Worm (Caenorhabditis elegans): Measurements from ENCODE around the gene T26A5.6.

The T26A5.6 gene

ce11 chrIII:6420995-6421404 lies 29.5 kb downstream of the T26A5.6 start (continued):
- TF ChIP-seq atf-7 (tag; optimal IDR thresholded peaks at IDR 0.05), result peak; percentile 85
- TF ChIP-seq rec-8 (tag; optimal IDR thresholded peaks at IDR 0.05), result no peak
- TF ChIP-seq attf-5 (GFP tag; optimal IDR thresholded peaks at IDR 0.05), result peak; percentile 64
- peak; percentile 60 for TF ChIP-seq madf-10 (tag; optimal IDR thresholded peaks at IDR 0.05)
- no peak for TF ChIP-seq lsl-1 (GFP tag; optimal IDR thresholded peaks at IDR 0.05)
- TF ChIP-seq nhr-90 (tag; optimal IDR thresholded peaks at IDR 0.05), result no peak
- peak; percentile 91 for TF ChIP-seq egl-44 (GFP tag; IDR thresholded peaks at IDR 0.05)
- TF ChIP-seq ama-1 (optimal IDR thresholded peaks at IDR 0.05), result no peak
- TF ChIP-seq ama-1 (GFP tag; optimal IDR thresholded peaks at IDR 0.05), result no peak
- peak; percentile 90 for TF ChIP-seq lin-40 (tag; optimal IDR thresholded peaks at IDR 0.05)
- TF ChIP-seq nfyb-1 (GFP tag; IDR thresholded peaks at IDR 0.05), result peak; percentile 90

DNA sequence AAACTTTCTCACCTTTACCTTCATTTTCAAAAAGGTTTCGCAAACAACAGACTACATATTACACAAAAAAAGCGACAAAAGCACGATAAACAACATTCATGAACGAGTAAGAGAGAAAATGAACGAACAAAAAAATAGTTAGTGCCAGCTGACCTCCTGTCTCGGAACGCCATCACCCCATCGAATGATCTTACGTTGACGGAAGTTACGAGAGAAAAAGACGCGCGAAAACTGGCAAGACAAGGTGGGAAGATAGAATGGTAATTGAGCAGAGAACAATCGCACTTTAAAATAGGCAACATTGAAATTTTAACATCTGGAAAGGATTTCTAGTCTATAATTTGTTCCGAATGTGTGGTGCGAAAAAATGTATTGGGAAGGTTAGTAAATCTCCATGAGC lies 30.3 kb downstream of the T26A5.6 start:
- TF ChIP-seq somi-1 (GFP tag; optimal IDR thresholded peaks at IDR 0.05) (peak; percentile 18), ztf-25 (GFP tag; IDR thresholded peaks at IDR 0.05) (no peak), ama-1 (optimal IDR thresholded peaks at IDR 0.05) (peak; percentile 2), ama-1 (GFP tag; optimal IDR thresholded peaks at IDR 0.05) (no peak), lin-26 (GFP tag; IDR thresholded peaks at IDR 0.05) (0 out of 2 replicates have a peak, but pooled peaks have one; percentile 25), ztf-22 (GFP tag; optimal IDR thresholded peaks at IDR 0.05) (no peak), C17E4.6 (GFP tag; IDR thresholded peaks at IDR 0.05) (no peak)

DNA sequence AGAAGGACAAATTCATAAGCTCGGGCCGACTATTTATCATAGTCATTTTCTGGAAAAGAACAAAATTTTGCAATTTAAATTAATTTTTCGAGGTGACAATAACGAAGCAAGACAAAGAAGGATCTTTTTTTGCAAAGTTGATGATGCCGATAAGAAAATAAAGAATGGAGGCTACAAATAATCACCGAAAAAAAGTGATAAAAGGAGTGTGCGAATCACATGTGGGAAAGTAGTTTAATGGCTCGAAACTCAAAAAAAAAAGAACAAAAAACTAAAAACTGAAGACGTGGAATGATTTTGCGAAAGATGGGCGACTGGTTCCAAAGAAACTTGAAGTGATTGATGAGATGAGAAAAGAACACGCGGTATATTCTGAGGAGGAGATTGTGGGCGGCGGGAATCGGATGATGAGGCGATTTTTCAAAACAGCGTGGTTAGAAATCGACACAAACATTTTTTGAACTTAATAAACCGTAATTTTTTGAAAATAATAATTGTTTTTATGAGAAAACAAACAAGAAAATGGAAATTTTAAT lies 31.0 kb downstream of the T26A5.6 start, which contains the start of gene atgl-1:
Gene atgl-1, minus strand, starts transcription at position 51 of the 536 bp plus-strand sequence.
- TF ChIP-seq lin-26 (GFP tag; IDR thresholded peaks at IDR 0.05) (0 out of 2 replicates have a peak, but pooled peaks have one; percentile 23), madf-6 (GFP tag; IDR thresholded peaks at IDR 0.05) (no peak), ccch-3 (GFP tag; optimal IDR thresholded peaks at IDR 0.05) (no peak), nhr-80 (tag; optimal IDR thresholded peaks at IDR 0.05) (peak; percentile 12)

- TF ChIP-seq snpc-3.4 (tag; optimal IDR thresholded peaks at IDR 0.05), result no peak
- TF ChIP-seq ztf-26 (tag; optimal IDR thresholded peaks at IDR 0.05), result peak; percentile 41
- TF ChIP-seq hlh-12 (tag; optimal IDR thresholded peaks at IDR 0.05), result no peak
- TF ChIP-seq F57A8.1 (GFP tag; optimal IDR thresholded peaks at IDR 0.05), result no peak
- TF ChIP-seq F23B12.7 (tag; optimal IDR thresholded peaks at IDR 0.05; ENCODE audit: insufficient read depth), result no peak
- no peak for TF ChIP-seq F52B5.7 (tag; optimal IDR thresholded peaks at IDR 0.05)
- TF ChIP-seq madf-8 (GFP tag; conservative IDR thresholded peaks at IDR 0.05), result no peak
- no peak for TF ChIP-seq ztf-22 (GFP tag; optimal IDR thresholded peaks at IDR 0.05)
- no peak for TF ChIP-seq repo-1 (tag; optimal IDR thresholded peaks at IDR 0.05)
- no peak for TF ChIP-seq Y95B8A.8 (GFP tag; IDR thresholded peaks at IDR 0.05)
- no peak for TF ChIP-seq die-1 (tag; optimal IDR thresholded peaks at IDR 0.05)
- TF ChIP-seq madf-3 (GFP tag; IDR thresholded peaks at IDR 0.05), result 0 out of 2 replicates have a peak, but pooled peaks have one; percentile 18
- TF ChIP-seq hlh-26 (GFP tag; conservative IDR thresholded peaks at IDR 0.05), result no peak
- 0 out of 2 replicates have a peak, but pooled peaks have one; percentile 6 for TF ChIP-seq nfyb-1 (GFP tag; IDR thresholded peaks at IDR 0.05)
- TF ChIP-seq C17E4.6 (GFP tag; IDR thresholded peaks at IDR 0.05), result no peak
- TF ChIP-seq Y67H2A.10 (GFP tag; conservative IDR thresholded peaks at IDR 0.05), result no peak
- no peak for TF ChIP-seq ama-1 (optimal IDR thresholded peaks at IDR 0.05)
- TF ChIP-seq ama-1 (GFP tag; optimal IDR thresholded peaks at IDR 0.05), result no peak
- no peak for TF ChIP-seq nfya-1 (tag; optimal IDR thresholded peaks at IDR 0.05; ENCODE audit: borderline replicate concordance, insufficient read depth)
- TF ChIP-seq T26A5.8 (tag; optimal IDR thresholded peaks at IDR 0.05), result no peak
- TF ChIP-seq mcd-1 (GFP tag; IDR thresholded peaks at IDR 0.05), result no peak
- no peak for TF ChIP-seq let-526 (GFP tag; IDR thresholded peaks at IDR 0.05)
- TF ChIP-seq hsf-1 (GFP tag; IDR thresholded peaks at IDR 0.05), result 0 out of 2 replicates have a peak, but pooled peaks have one; percentile 35
- no peak for TF ChIP-seq mxl-1 (tag; optimal IDR thresholded peaks at IDR 0.05)
- TF ChIP-seq lsy-27 (tag; optimal IDR thresholded peaks at IDR 0.05; ENCODE audit: borderline replicate concordance, insufficient read depth), result no peak
- no peak for TF ChIP-seq rpc-1 (optimal IDR thresholded peaks at IDR 0.05)
- no peak for TF ChIP-seq rpc-1 (tag; optimal IDR thresholded peaks at IDR 0.05)
- TF ChIP-seq nhr-27 (tag; optimal IDR thresholded peaks at IDR 0.05), result no peak
- TF ChIP-seq ztf-25 (GFP tag; IDR thresholded peaks at IDR 0.05), result no peak
Observed at ce11 chrIII:6418254-6418653, 32.2 kb downstream of the T26A5.6 start.
